Worm (Caenorhabditis elegans): Measurements from ENCODE around the gene swt-7.

ce11 chrV:5030715-5031114 lies at the start of gene swt-7:
- TF ChIP-seq F13H6.1 (tag; optimal IDR thresholded peaks at IDR 0.05): no peak
- no peak for TF ChIP-seq alr-1 (tag; optimal IDR thresholded peaks at IDR 0.05)
- no peak for TF ChIP-seq elt-1 (tag; optimal IDR thresholded peaks at IDR 0.05)
- no peak for TF ChIP-seq nhr-11 (tag; optimal IDR thresholded peaks at IDR 0.05)
- no peak for TF ChIP-seq ztf-11 (tag; optimal IDR thresholded peaks at IDR 0.05)
